Worm (Caenorhabditis elegans) whole organism, mixed stage, embryonic: Measurements from ENCODE around the gene C04F5.2.
A peak's percentile ranks its signal among the peaks of the same experiment; 100 is the strongest.

Source experiments
- blmp-1 ChIP-seq: fragments of 150-350 bp; optimal IDR thresholded peaks from 2 replicates; lab custom pipeline; 2014; ENCODE audit warnings: missing biosample characterization, missing genetic modification characterization
- cnd-1 ChIP-seq: fragments of 200-800 bp; sonication (Bioruptor generic); optimal IDR thresholded peaks from 2 replicates; lab custom pipeline; 2018; ENCODE audit warnings: mild to moderate bottlenecking, missing genetic modification characterization, missing compliant biosample characterization
- elt-3 ChIP-seq: fragments of 150-350 bp; optimal IDR thresholded peaks from 2 replicates; lab custom pipeline; 2014; ENCODE audit warnings: missing biosample characterization, missing genetic modification characterization
- lin-13 ChIP-seq: fragments of 150-350 bp; optimal IDR thresholded peaks from 2 replicates; lab custom pipeline; 2014; ENCODE audit warnings: missing biosample characterization, missing genetic modification characterization
- lsy-2 ChIP-seq: fragments of 150-350 bp; optimal IDR thresholded peaks from 2 replicates; lab custom pipeline; 2014; ENCODE audit warnings: missing biosample characterization, missing genetic modification characterization
- mep-1 ChIP-seq: fragments of 150-350 bp; optimal IDR thresholded peaks from 2 replicates; lab custom pipeline; 2017; ENCODE audit warnings: missing biosample characterization, missing genetic modification reagents, missing genetic modification characterization, inconsistent platforms
- nhr-12 ChIP-seq: fragments of 150-350 bp; optimal IDR thresholded peaks from 2 replicates; lab custom pipeline; 2014; ENCODE audit warnings: missing biosample characterization, missing genetic modification characterization
- nhr-237 ChIP-seq: fragments of 150-350 bp; optimal IDR thresholded peaks from 2 replicates; lab custom pipeline; 2014; ENCODE audit warnings: missing biosample characterization, missing genetic modification characterization
- pha-4 ChIP-seq: fragments of 150-350 bp; optimal IDR thresholded peaks from 2 replicates; lab custom pipeline; 2018; ENCODE audit warnings: missing biosample characterization, missing genetic modification reagents, missing genetic modification characterization
- snpc-4 ChIP-seq: fragments of 150-350 bp; optimal IDR thresholded peaks from 2 replicates; lab custom pipeline; 2014; ENCODE audit warnings: missing biosample characterization, missing genetic modification characterization

ce11 chrV:5080853-5081338 lies 16.0 kb downstream of the C04F5.2 start, which contains the start of gene Y58A7A.3:
- TF ChIP-seq lsy-2 (no peak), elt-3 (tag; lab: Kevin White, UChicago) (peak; percentile 86), cnd-1 (no peak), pha-4 (tag; lab: Kevin White, UChicago) (no peak), lin-13 (tag; lab: Kevin White, UChicago) (no peak), snpc-4 (tag; lab: Kevin White, UChicago) (no peak), mep-1 (tag; lab: Kevin White, UChicago) (no peak), nhr-237 (tag; lab: Kevin White, UChicago) (no peak), blmp-1 (no peak), nhr-12 (no peak)
